Worm (Caenorhabditis elegans) whole organism, late embryonic: Measurements from ENCODE around the gene B0252.11.

Experiments
- C08G9.2 ChIP-seq: sonication (generic microtip); optimal IDR thresholded peaks from 2 replicates; lab custom pipeline; 2016; ENCODE audit warnings: mild to moderate bottlenecking, missing genetic modification characterization, moderate library complexity, missing compliant biosample characterization
- dve-1 ChIP-seq: sonication (generic microtip); optimal IDR thresholded peaks from 2 replicates; lab custom pipeline; 2017; ENCODE audit warnings: antibody characterized with exemption, mild to moderate bottlenecking, missing genetic modification characterization, missing compliant biosample characterization
- pag-3 ChIP-seq: sonication (generic microtip); optimal IDR thresholded peaks from 2 replicates; lab custom pipeline; 2016; ENCODE audit warnings: missing compliant biosample characterization, missing genetic modification characterization, borderline replicate concordance
- sdc-2 ChIP-seq: sonication (generic microtip); optimal IDR thresholded peaks from 2 replicates; lab custom pipeline; 2016; ENCODE audit warnings: missing genotype, missing genetic modification characterization, missing compliant biosample characterization
- unc-55 ChIP-seq: sonication (generic microtip); optimal IDR thresholded peaks from 2 replicates; lab custom pipeline; 2017; ENCODE audit warnings: missing biosample characterization, missing genetic modification reagents, missing genetic modification characterization

- TF ChIP-seq C08G9.2 (tag; lab: Kevin White, UChicago) (no peak), unc-55 (GFP tag; lab: Kevin White, UChicago) (no peak), dve-1 (tag; lab: Kevin White, UChicago) (no peak), pag-3 (tag; lab: Kevin White, UChicago) (no peak), sdc-2 (tag; lab: Kevin White, UChicago) (no peak)
These were observed 40.5 kb upstream of the B0252.11 start for ce11 chrII:6958136-6958535.
